Worm (Caenorhabditis elegans) whole organism, L2 larva: ENCODE data around the gene C10A4.1.

Source experiments
- ama-1 ChIP-seq: fragments of 150-350 bp; optimal IDR thresholded peaks from 2 replicates; lab custom pipeline; 2018; ENCODE audit warnings: inconsistent platforms
- mdl-1 ChIP-seq, 2 experiments: fragments of 150-350 bp in 1 of 2; sonication (generic microtip) in 1 of 2; optimal IDR thresholded peaks; 2 replicates each; lab custom pipeline; 2017; ENCODE audit warnings: missing biosample characterization in 2 of 2, missing genetic modification characterization in 2 of 2
- nhr-129 ChIP-seq: fragments of 150-350 bp; optimal IDR thresholded peaks from 2 replicates; lab custom pipeline; 2014; ENCODE audit warnings: missing biosample characterization, missing genetic modification characterization
- nhr-237 ChIP-seq: fragments of 150-350 bp; optimal IDR thresholded peaks from 2 replicates; lab custom pipeline; 2014; ENCODE audit warnings: missing biosample characterization, missing genetic modification characterization
- nhr-77 ChIP-seq: fragments of 150-350 bp; optimal IDR thresholded peaks from 2 replicates; lab custom pipeline; 2014; ENCODE audit warnings: missing biosample characterization, missing genetic modification characterization
- sma-3 ChIP-seq: sonication (generic microtip); optimal IDR thresholded peaks from 2 replicates; lab custom pipeline; 2016; ENCODE audit warnings: missing genetic modification reagents, missing genetic modification characterization, missing compliant biosample characterization
- snpc-4 ChIP-seq: fragments of 150-350 bp; optimal IDR thresholded peaks from 2 replicates; lab custom pipeline; 2014; ENCODE audit warnings: missing biosample characterization, missing genetic modification characterization

DNA sequence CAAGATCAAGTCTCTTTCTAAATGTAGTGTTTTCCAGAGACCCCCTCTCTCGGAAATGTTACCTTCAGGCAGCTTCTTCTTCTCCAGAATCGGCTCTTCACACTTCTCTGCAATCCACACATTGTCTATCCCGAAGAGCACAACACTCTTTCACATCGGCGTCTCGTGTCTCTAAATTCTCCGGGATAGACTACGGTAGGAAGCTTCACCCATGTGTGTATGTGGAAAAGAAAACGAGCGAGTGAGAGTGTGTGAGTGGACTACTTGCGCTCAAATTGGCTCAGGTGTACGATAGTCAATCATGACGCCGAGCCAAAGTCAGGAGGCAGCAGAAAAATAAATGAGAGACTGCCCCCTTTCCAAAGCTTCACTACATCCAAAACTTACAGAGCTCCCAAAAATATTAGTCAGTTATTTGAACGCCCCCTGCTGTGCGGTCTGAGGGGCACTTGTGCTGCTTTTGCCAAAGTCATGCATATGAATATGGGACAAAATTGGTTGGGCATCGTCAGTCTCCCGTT is 41.0 kb downstream of the C10A4.1 start:
- TF ChIP-seq nhr-129 (tag; lab: Kevin White, UChicago) (no peak), ama-1 (no peak), nhr-77 (no peak), nhr-237 (tag; lab: Kevin White, UChicago) (no peak), snpc-4 (tag; lab: Kevin White, UChicago) (no peak), mdl-1 (tag; optimal IDR thresholded peaks at IDR 0.05; lab: Kevin White, UChicago) (no peak), sma-3 (GFP tag; lab: Kevin White, UChicago) (no peak)
